Worm (Caenorhabditis elegans): ENCODE data around the gene tsp-4.
"Not testable (repeated sequence)": the region's sequence is repeated elsewhere in the genome, so short reads cannot be mapped to it uniquely, and the experiment has no call there.

The tsp-4 gene

ce11 chrIV:12490491-12490890, 29.6 kb downstream of the tsp-4 start, which contains the start of gene him-6:
TSS of gene him-6 (plus strand) at chrIV:12490791.
- no peak for TF ChIP-seq nhr-21 (tag; optimal IDR thresholded peaks at IDR 0.05)
- TF ChIP-seq sma-3 (GFP tag; optimal IDR thresholded peaks at IDR 0.05) = no peak
- TF ChIP-seq nhr-237 (tag; optimal IDR thresholded peaks at IDR 0.05) = no peak
- TF ChIP-seq Y55F3AM.14 (GFP tag; optimal IDR thresholded peaks at IDR 0.05) = no peak
- TF ChIP-seq lsy-2 (tag; optimal IDR thresholded peaks at IDR 0.05) = no peak
- TF ChIP-seq nhr-6 (tag; optimal IDR thresholded peaks at IDR 0.05) = no peak
- TF ChIP-seq alr-1 (tag; optimal IDR thresholded peaks at IDR 0.05) = no peak
- TF ChIP-seq gmeb-1 (tag; optimal IDR thresholded peaks at IDR 0.05) = no peak
- no peak for TF ChIP-seq unc-55 (GFP tag; optimal IDR thresholded peaks at IDR 0.05)
- no peak for TF ChIP-seq mbf-1 (tag; optimal IDR thresholded peaks at IDR 0.05)
- no peak for TF ChIP-seq mab-5 (tag; optimal IDR thresholded peaks at IDR 0.05)
- TF ChIP-seq elt-3 (tag; optimal IDR thresholded peaks at IDR 0.05) = no peak
- TF ChIP-seq skn-1 (tag; optimal IDR thresholded peaks at IDR 0.05) = no peak
- no peak for TF ChIP-seq dmd-4 (tag; optimal IDR thresholded peaks at IDR 0.05)
- TF ChIP-seq C34F6.9 (tag; optimal IDR thresholded peaks at IDR 0.05) = no peak
- TF ChIP-seq ceh-16 (tag; optimal IDR thresholded peaks at IDR 0.05) = no peak
- TF ChIP-seq R02D3.7 (tag; optimal IDR thresholded peaks at IDR 0.05) = no peak
- TF ChIP-seq unc-39 (tag; optimal IDR thresholded peaks at IDR 0.05) = no peak
- no peak for TF ChIP-seq nhr-12 (tag; optimal IDR thresholded peaks at IDR 0.05)
- no peak for TF ChIP-seq peb-1 (tag; optimal IDR thresholded peaks at IDR 0.05)

- TF ChIP-seq sma-9 (GFP tag; optimal IDR thresholded peaks at IDR 0.05) = no peak
- TF ChIP-seq sma-9 (tag; optimal IDR thresholded peaks at IDR 0.05) = no peak
- TF ChIP-seq snpc-4 (tag; optimal IDR thresholded peaks at IDR 0.05) = no peak
- TF ChIP-seq ceh-16 (tag; optimal IDR thresholded peaks at IDR 0.05) = no peak
- TF ChIP-seq elt-1 (tag; optimal IDR thresholded peaks at IDR 0.05) = no peak
- no peak for TF ChIP-seq ceh-82 (tag; optimal IDR thresholded peaks at IDR 0.05)
- no peak for TF ChIP-seq ztf-11 (tag; optimal IDR thresholded peaks at IDR 0.05)
- no peak for TF ChIP-seq mdl-1 (tag; optimal IDR thresholded peaks at IDR 0.05)
- no peak for TF ChIP-seq lin-11 (tag; optimal IDR thresholded peaks at IDR 0.05)
- no peak for TF ChIP-seq lsy-2 (tag; optimal IDR thresholded peaks at IDR 0.05)
- TF ChIP-seq aly-2 (tag; optimal IDR thresholded peaks at IDR 0.05) = no peak
- no peak for TF ChIP-seq mab-5 (tag; optimal IDR thresholded peaks at IDR 0.05)
Observed at ce11 chrIV:12487194-12487593, 32.9 kb downstream of the tsp-4 start, which contains the start of gene sru-26. TSS of gene sru-26 (plus strand) at chrIV:12487494.

ce11 chrIV:12484479-12484878, 35.6 kb downstream of the tsp-4 start, which contains the start of gene T04A11.4:
TSS of gene T04A11.4 (minus strand) at chrIV:12484579.
- not testable (repeated sequence) for TF ChIP-seq elt-1, mbf-1, ceh-82 (tag; optimal IDR thresholded peaks at IDR 0.05)

ce11 chrIV:12478711-12479110, 41.3 kb downstream of the tsp-4 start, which contains the start of gene igdb-1:
TSS of gene igdb-1 (plus strand) at chrIV:12479011.
- not testable (repeated sequence) for TF ChIP-seq peb-1 (tag; optimal IDR thresholded peaks at IDR 0.05); Y55F3AM.14 (GFP tag; optimal IDR thresholded peaks at IDR 0.05); sem-4 (tag; optimal IDR thresholded peaks at IDR 0.05)

- not testable (repeated sequence) for TF ChIP-seq unc-62 (GFP tag; optimal IDR thresholded peaks at IDR 0.05); nhr-10 (tag; optimal IDR thresholded peaks at IDR 0.05); fos-1 (tag; optimal IDR thresholded peaks at IDR 0.05)
Observed at ce11 chrIV:12476942-12477341, 43.1 kb downstream of the tsp-4 start, which contains the start of gene T04A11.1. TSS of gene T04A11.1 (minus strand) at chrIV:12477042.
